Fruit fly (Drosophila melanogaster) whole organism, wandering third instar larva: ENCODE data around the gene CG14453.

Experiments used
- CrebA ChIP-seq: fragments of 200-800 bp; sonication (Bioruptor generic); optimal IDR thresholded peaks from 2 replicates; lab custom pipeline; 2016; ENCODE audit warnings: missing biosample characterization, mild to moderate bottlenecking, missing genetic modification characterization, borderline replicate concordance
- Hr83 ChIP-seq: fragments of 200-300 bp; sonication (Bioruptor generic); optimal IDR thresholded peaks from 2 replicates; lab custom pipeline; 2016; ENCODE audit warnings: missing biosample characterization, mild to moderate bottlenecking, missing genetic modification characterization, moderate library complexity; ENCODE audit not compliant: poor library complexity, severe bottlenecking
- Myc ChIP-seq: fragments of >200 bp; optimal IDR thresholded peaks from 2 replicates; lab custom pipeline; 2017
- N ChIP-seq: fragments of >200 bp; optimal IDR thresholded peaks from 2 replicates; lab custom pipeline; 2018; ENCODE audit warnings: missing biosample characterization, missing external identifiers, missing genetic modification characterization
- OdsH ChIP-seq: fragments of 200-800 bp; sonication (Bioruptor generic); optimal IDR thresholded peaks from 2 replicates; lab custom pipeline; 2016; ENCODE audit warnings: missing biosample characterization, mild to moderate bottlenecking, missing genetic modification characterization
- Vsx2 ChIP-seq: fragments of 200-300, 225-300 bp; sonication (Bioruptor generic); optimal IDR thresholded peaks from 2 replicates; lab custom pipeline; 2018; ENCODE audit warnings: missing biosample characterization, missing genetic modification characterization; ENCODE audit not compliant: partially characterized antibody
- br ChIP-seq: fragments of 200-800 bp; sonication (Bioruptor generic); optimal IDR thresholded peaks from 2 replicates; lab custom pipeline; 2016; ENCODE audit warnings: missing biosample characterization, missing genetic modification characterization
- dl ChIP-seq, 2 experiments: fragments of 175-275, 200-275 bp in 1 of 2; fragments of 200-275 bp in 1 of 2; sonication (Bioruptor generic); optimal IDR thresholded peaks; lab custom pipeline; 2018; ENCODE audit warnings: mild to moderate bottlenecking in 2 of 2, missing biosample characterization in 2 of 2, missing genetic modification characterization in 2 of 2, moderate library complexity in 2 of 2; ENCODE audit not compliant: partially characterized antibody in 2 of 2, insufficient read depth in 1 of 2
- usp ChIP-seq: fragments of >200 bp; optimal IDR thresholded peaks from 2 replicates; lab custom pipeline; 2017; ENCODE audit warnings: missing biosample characterization, missing genetic modification characterization
- woc ChIP-seq: sonication (Bioruptor generic); optimal IDR thresholded peaks from 2 replicates; lab custom pipeline; 2016; ENCODE audit warnings: missing biosample characterization, mild to moderate bottlenecking, missing genetic modification characterization

- TF ChIP-seq usp (GFP tag; lab: Kevin White, UChicago) (no peak), Hr83 (GFP tag; lab: Kevin White, UChicago) (no peak), Vsx2 (GFP tag; lab: Kevin White, UChicago) (no peak), CrebA (GFP tag; lab: Kevin White, UChicago) (no peak), Myc (no peak), N (GFP tag; lab: Kevin White, UChicago) (no peak), br (GFP tag; lab: Kevin White, UChicago) (no peak), dl (GFP tag; optimal IDR thresholded peaks at IDR 0.05; lab: Kevin White, UChicago; ENCODE audit: insufficient read depth in 1 of 2, partially characterized antibody in 2 of 2) (no peak), woc (GFP tag; lab: Kevin White, UChicago) (no peak), OdsH (GFP tag; lab: Kevin White, UChicago) (no peak)
These were observed 24.4 kb upstream of the CG14453 start, which contains the start of gene Jhbp6 for dm6 chr3L:22669275-22670006.
